Worm (Caenorhabditis elegans) whole organism, young adult: ENCODE data around the gene C27F2.7.

Experiments used
- B0336.3 ChIP-seq: fragments of 200-800 bp; sonication (Bioruptor generic); IDR thresholded peaks from 2 replicates; pipeline ENCODE4 v1.3.6; 2022; ENCODE audit warnings: missing genetic modification characterization, missing compliant biosample characterization
- D2030.7 ChIP-seq: fragments of 200-800 bp; sonication (Bioruptor generic); IDR thresholded peaks from 2 replicates; pipeline ENCODE4 v1.3.6; 2022; ENCODE audit warnings: missing genetic modification reagents, missing genetic modification characterization, missing compliant biosample characterization
- F33H1.4 ChIP-seq: fragments of 200-800 bp; sonication (Bioruptor generic); IDR thresholded peaks from 2 replicates; pipeline ENCODE4 v1.3.6; 2022; ENCODE audit warnings: missing genetic modification reagents, missing genetic modification characterization, missing compliant biosample characterization
- F49E8.2 ChIP-seq: sonication (generic microtip); optimal IDR thresholded peaks from 3 replicates; lab custom pipeline; 2017; ENCODE audit warnings: missing genetic modification characterization, mild to moderate bottlenecking, missing compliant biosample characterization, antibody characterized with exemption, moderate library complexity; ENCODE audit not compliant: insufficient read depth
- F57C9.4 ChIP-seq: sonication (generic microtip); optimal IDR thresholded peaks from 2 replicates; lab custom pipeline; 2017; ENCODE audit warnings: mild to moderate bottlenecking, missing genetic modification characterization, missing compliant biosample characterization
- K12H6.12 ChIP-seq: fragments of 200-800 bp; sonication (Bioruptor generic); optimal IDR thresholded peaks from 2 replicates; lab custom pipeline; 2018; ENCODE audit warnings: mild to moderate bottlenecking, missing genetic modification characterization, missing compliant biosample characterization
- T07F8.4 ChIP-seq: sonication (generic microtip); optimal IDR thresholded peaks from 2 replicates; lab custom pipeline; 2016; ENCODE audit warnings: mild to moderate bottlenecking, missing genetic modification characterization, moderate library complexity, missing compliant biosample characterization
- T26A5.8 ChIP-seq: sonication (generic microtip); optimal IDR thresholded peaks from 2 replicates; lab custom pipeline; 2016; ENCODE audit warnings: missing genetic modification characterization, missing compliant biosample characterization
- ZK185.1 ChIP-seq: sonication (generic microtip); optimal IDR thresholded peaks from 2 replicates; lab custom pipeline; 2016; ENCODE audit warnings: mild to moderate bottlenecking, missing genetic modification characterization, missing compliant biosample characterization; ENCODE audit not compliant: poor library complexity, severe bottlenecking
- ama-1 ChIP-seq, 3 experiments: fragments of 150-350 bp in 1 of 3; sonication (generic microtip) in 2 of 3; optimal IDR thresholded peaks; 2 replicates each; lab custom pipeline; 2014 to 2018; ENCODE audit warnings: missing biosample characterization in 2 of 3, missing genetic modification characterization in 2 of 3, missing genetic modification reagents in 2 of 3
- bed-1 ChIP-seq: fragments of 200-800 bp; sonication (Bioruptor generic); IDR thresholded peaks from 2 replicates; pipeline ENCODE4 v1.3.6; 2022; ENCODE audit warnings: missing genetic modification reagents, missing genetic modification characterization, missing compliant biosample characterization
- bed-2 ChIP-seq: fragments of 200-800 bp; sonication (Bioruptor generic); IDR thresholded peaks from 2 replicates; pipeline ENCODE4 v1.3.6; 2022; ENCODE audit warnings: missing genetic modification reagents, missing genetic modification characterization, missing compliant biosample characterization
- cebp-2 ChIP-seq: fragments of 200-800 bp; sonication (Bioruptor generic); IDR thresholded peaks from 2 replicates; pipeline ENCODE4 v1.3.6; 2022; ENCODE audit warnings: missing genetic modification characterization, missing compliant biosample characterization
- ceh-100 ChIP-seq: fragments of 200-800 bp; sonication (Bioruptor generic); IDR thresholded peaks from 2 replicates; pipeline ENCODE4 v1.3.6; 2022; ENCODE audit warnings: missing genetic modification reagents, missing genetic modification characterization, missing compliant biosample characterization
- ceh-40 ChIP-seq: fragments of 200-800 bp; sonication (Bioruptor generic); IDR thresholded peaks from 2 replicates; pipeline ENCODE4 v1.3.6; 2022; ENCODE audit warnings: missing genetic modification characterization, missing compliant biosample characterization
- ceh-58 ChIP-seq: fragments of 200-800 bp; sonication (Bioruptor generic); IDR thresholded peaks from 2 replicates; pipeline ENCODE4 v1.3.6; 2022; ENCODE audit warnings: missing genetic modification characterization, missing compliant biosample characterization
- ceh-79 ChIP-seq: sonication (generic microtip); optimal IDR thresholded peaks from 2 replicates; lab custom pipeline; 2017; ENCODE audit warnings: mild to moderate bottlenecking, missing genetic modification characterization, missing compliant biosample characterization
- dpl-1 ChIP-seq: fragments of 150-350 bp; optimal IDR thresholded peaks from 2 replicates; lab custom pipeline; 2014; ENCODE audit warnings: missing biosample characterization, missing genetic modification reagents, missing genetic modification characterization
- ekl-4 ChIP-seq: fragments of 200-800 bp; sonication (Bioruptor generic); IDR thresholded peaks from 2 replicates; pipeline ENCODE4 v1.3.6; 2022; ENCODE audit warnings: missing genetic modification reagents, missing genetic modification characterization, missing compliant biosample characterization
- hsf-1 ChIP-seq: fragments of 200-800 bp; sonication (Bioruptor generic); IDR thresholded peaks from 2 replicates; pipeline ENCODE4 v1.3.6; 2022; ENCODE audit warnings: missing genetic modification reagents, missing genetic modification characterization, missing compliant biosample characterization
- lin-40 ChIP-seq: sonication (generic microtip); optimal IDR thresholded peaks from 2 replicates; lab custom pipeline; 2016; ENCODE audit warnings: missing genetic modification characterization, mild to moderate bottlenecking, missing compliant biosample characterization, missing genotype, missing genetic modification reagents
- lir-1 ChIP-seq: fragments of 200-800 bp; sonication (Bioruptor generic); conservative IDR thresholded peaks from 2 replicates; pipeline ENCODE4 v1.3.6; 2022; ENCODE audit warnings: missing genetic modification reagents, missing genetic modification characterization, missing compliant biosample characterization
- lsl-1 ChIP-seq: fragments of 200-800 bp; sonication (Bioruptor generic); optimal IDR thresholded peaks from 2 replicates; lab custom pipeline; 2018; ENCODE audit warnings: mild to moderate bottlenecking, missing genetic modification characterization, moderate library complexity, missing compliant biosample characterization
- lsy-27 ChIP-seq: sonication (generic microtip); optimal IDR thresholded peaks from 2 replicates; lab custom pipeline; 2017; ENCODE audit warnings: missing genetic modification characterization, mild to moderate bottlenecking, missing compliant biosample characterization, antibody characterized with exemption, missing genotype, borderline replicate concordance; ENCODE audit not compliant: insufficient read depth
- madf-10 ChIP-seq: sonication (generic microtip); optimal IDR thresholded peaks from 2 replicates; lab custom pipeline; 2016; ENCODE audit warnings: mild to moderate bottlenecking, missing genetic modification characterization, missing compliant biosample characterization
- madf-3 ChIP-seq: fragments of 200-800 bp; sonication (Bioruptor generic); IDR thresholded peaks from 2 replicates; pipeline ENCODE4 v1.3.6; 2022; ENCODE audit warnings: missing genetic modification reagents, missing genetic modification characterization, missing compliant biosample characterization
- madf-6 ChIP-seq: fragments of 200-800 bp; sonication (Bioruptor generic); IDR thresholded peaks from 2 replicates; pipeline ENCODE4 v1.3.6; 2022; ENCODE audit warnings: missing genetic modification reagents, missing genetic modification characterization, missing compliant biosample characterization
- madf-8 ChIP-seq: fragments of 200-800 bp; sonication (Bioruptor generic); conservative IDR thresholded peaks from 2 replicates; pipeline ENCODE4 v1.3.6; 2022; ENCODE audit warnings: missing genetic modification reagents, missing genetic modification characterization, missing compliant biosample characterization
- nhr-90 ChIP-seq: sonication (generic microtip); optimal IDR thresholded peaks from 2 replicates; lab custom pipeline; 2016; ENCODE audit warnings: missing genotype, mild to moderate bottlenecking, missing genetic modification characterization, missing compliant biosample characterization
- pbrm-1 ChIP-seq: fragments of 200-800 bp; sonication (Bioruptor generic); IDR thresholded peaks from 2 replicates; pipeline ENCODE4 v1.3.6; 2022; ENCODE audit warnings: missing genetic modification reagents, missing genetic modification characterization, missing compliant biosample characterization
- rpc-1 ChIP-seq, 2 experiments: fragments of 150-350 bp in 1 of 2; sonication (generic microtip) in 1 of 2; optimal IDR thresholded peaks; 2 replicates each; lab custom pipeline; 2014 to 2018; ENCODE audit warnings: missing biosample characterization in 1 of 2, missing genetic modification characterization in 1 of 2, missing genetic modification reagents in 1 of 2, missing genotype in 1 of 2
- sea-2 ChIP-seq: fragments of 200-800 bp; sonication (Bioruptor generic); IDR thresholded peaks from 2 replicates; pipeline ENCODE4 v1.3.6; 2022; ENCODE audit warnings: missing genetic modification characterization, missing compliant biosample characterization
- snpc-1.1 ChIP-seq: sonication (generic microtip); optimal IDR thresholded peaks from 2 replicates; lab custom pipeline; 2017; ENCODE audit warnings: missing genetic modification characterization, mild to moderate bottlenecking, missing compliant biosample characterization, antibody characterized with exemption, moderate library complexity, missing genotype, missing genetic modification reagents; ENCODE audit not compliant: insufficient read depth
- snpc-4 ChIP-seq, 5 experiments: fragments of 150-350 bp in 1 of 5; sonication (generic microtip) in 4 of 5; optimal IDR thresholded peaks; 2 replicates each; lab custom pipeline; 2014 to 2018; ENCODE audit warnings: missing genetic modification characterization in 5 of 5, missing biosample characterization in 3 of 5, antibody characterized with exemption in 2 of 5, mild to moderate bottlenecking in 2 of 5, missing compliant biosample characterization in 2 of 5, missing genotype in 2 of 5, moderate library complexity in 2 of 5, missing genetic modification reagents in 1 of 5
- somi-1 ChIP-seq: fragments of 200-800 bp; sonication (Bioruptor generic); optimal IDR thresholded peaks from 2 replicates; lab custom pipeline; 2018; ENCODE audit warnings: mild to moderate bottlenecking, missing genetic modification characterization, missing compliant biosample characterization
- tbx-9 ChIP-seq: sonication (generic microtip); optimal IDR thresholded peaks from 2 replicates; lab custom pipeline; 2016; ENCODE audit warnings: borderline replicate concordance, missing genetic modification characterization, inconsistent platforms, missing compliant biosample characterization
- unc-62 ChIP-seq: fragments of 150-350 bp; optimal IDR thresholded peaks from 2 replicates; lab custom pipeline; 2014; ENCODE audit warnings: missing biosample characterization, missing genetic modification reagents, missing genetic modification characterization
- ztf-22 ChIP-seq: fragments of 200-800 bp; sonication (Bioruptor generic); optimal IDR thresholded peaks from 2 replicates; lab custom pipeline; 2018; ENCODE audit warnings: mild to moderate bottlenecking, missing genetic modification characterization, moderate library complexity, missing compliant biosample characterization
- ztf-3 ChIP-seq: fragments of 200-800 bp; sonication (Bioruptor generic); optimal IDR thresholded peaks from 2 replicates; lab custom pipeline; 2018; ENCODE audit warnings: mild to moderate bottlenecking, missing genetic modification characterization, missing compliant biosample characterization

C27F2.7 gene

DNA sequence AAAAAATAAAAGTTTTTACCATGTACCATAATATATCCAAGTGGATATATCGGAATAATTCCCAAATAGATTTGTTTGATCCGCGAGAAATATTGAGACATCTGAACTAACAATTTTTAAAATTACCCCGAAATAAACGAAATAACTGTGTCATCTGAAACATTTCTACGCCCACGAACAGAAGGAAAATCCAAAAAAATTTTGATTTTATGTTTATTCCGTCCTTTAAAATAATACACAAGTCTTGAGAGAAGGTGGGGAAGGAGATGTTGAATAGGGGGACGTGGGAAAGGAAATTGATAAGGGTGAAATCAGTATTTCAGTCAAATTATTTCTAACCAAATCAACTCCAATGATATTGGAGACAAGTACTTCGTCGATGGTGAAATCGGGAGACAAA lies 24.4 kb upstream of the C27F2.7 start, which contains the start of gene R144.11:
Gene R144.11 (minus strand): TSS at position 101 of the 400 bp plus-strand sequence.
- 0 out of 2 replicates have a peak, but pooled peaks have one; percentile 30 for TF ChIP-seq bed-1 (GFP tag; lab: Robert Waterston, UW)
- TF ChIP-seq lin-40 (tag; lab: Kevin White, UChicago) = no peak
- 0 out of 2 replicates have a peak, but pooled peaks have one; percentile 7 for TF ChIP-seq madf-6 (GFP tag; lab: Robert Waterston, UW)
- 0 out of 2 replicates have a peak, but pooled peaks have one; percentile 11 for TF ChIP-seq B0336.3
- no peak for TF ChIP-seq snpc-4 (GFP tag; optimal IDR thresholded peaks at IDR 0.05; lab: Kevin White, UChicago)
- TF ChIP-seq snpc-4 (tag; optimal IDR thresholded peaks at IDR 0.05; lab: Kevin White, UChicago) = no peak
- TF ChIP-seq, all 124 proteins: peak for 3

DNA sequence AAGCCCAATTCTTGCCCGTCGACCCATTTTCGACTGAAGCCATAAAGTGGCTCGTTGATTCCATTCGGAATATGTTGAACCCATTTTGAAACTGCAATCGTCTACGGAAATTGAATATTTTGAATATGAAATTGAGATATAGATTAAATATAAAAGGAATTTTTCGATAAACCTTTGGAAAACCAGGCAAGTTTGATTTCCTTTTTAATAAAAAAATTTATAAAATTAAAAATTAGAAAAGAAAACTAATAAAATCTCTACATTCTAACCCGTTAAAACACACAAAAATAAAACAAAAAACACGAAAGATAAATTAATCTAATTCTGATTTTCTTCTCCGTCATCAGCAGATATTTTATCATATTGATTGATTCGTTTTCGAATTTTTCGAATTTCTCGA lies 22.6 kb upstream of the C27F2.7 start, which contains the start of gene R144.12:
Gene R144.12 (minus strand): TSS at position 101 of the 400 bp plus-strand sequence.
- TF ChIP-seq ceh-40 (GFP tag; lab: Robert Waterston, UW) (no peak), ZK185.1 (no peak)
- TF ChIP-seq, all 124 proteins: peak for 0

- TF ChIP-seq somi-1 (GFP tag; lab: Kevin White, UChicago) (no peak), nhr-90 (no peak), T26A5.8 (tag; lab: Kevin White, UChicago) (no peak), tbx-9 (tag; lab: Kevin White, UChicago) (no peak), bed-1 (GFP tag; lab: Robert Waterston, UW) (no peak), cebp-2 (GFP tag; lab: Robert Waterston, UW) (no peak), ztf-3 (GFP tag; lab: Kevin White, UChicago) (no peak), ztf-22 (no peak), F49E8.2 (tag; lab: Kevin White, UChicago) (no peak), ekl-4 (GFP tag; lab: Robert Waterston, UW) (no peak)
- TF ChIP-seq, all 124 proteins: peak for 0
These were observed 20.3 kb upstream of the C27F2.7 start, which contains the start of gene R144.6 for ce11 chrIII:5004621-5005020. R144.6 (minus strand) TSS chrIII:5004721.

ce11 chrIII:5002231-5002630 lies 17.9 kb upstream of the C27F2.7 start, which contains the start of gene R144.10:
R144.10 (minus strand) TSS chrIII:5002331.
- TF ChIP-seq F33H1.4 (GFP tag; lab: Robert Waterston, UW) = peak; percentile 50
- no peak for TF ChIP-seq sea-2
- TF ChIP-seq lsl-1 (GFP tag; lab: Kevin White, UChicago) = peak; percentile 49

DNA sequence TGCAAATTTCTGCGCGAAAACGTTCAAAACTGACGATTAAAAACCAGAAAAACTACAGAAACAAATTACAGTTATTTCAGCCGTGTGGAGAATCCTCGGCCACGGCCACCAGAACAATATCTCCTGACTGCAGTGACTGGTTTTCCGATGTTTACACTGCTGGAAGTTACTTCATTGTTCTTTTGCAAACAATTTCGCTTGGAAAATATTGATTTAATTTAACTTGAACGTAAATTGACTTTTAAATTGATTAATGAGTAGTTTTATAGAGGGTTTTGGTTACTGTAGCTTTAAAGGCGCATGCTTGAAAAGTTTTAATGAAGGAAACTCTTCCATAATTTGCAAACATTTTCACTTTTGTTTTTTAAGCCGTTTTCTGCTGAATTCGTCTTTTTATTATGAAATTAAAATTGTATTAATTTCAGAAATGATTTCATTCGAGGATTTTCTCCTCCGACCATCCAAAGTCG lies 14.7 kb upstream of the C27F2.7 start, which contains the start of gene smcr-8:
Gene smcr-8 (plus strand): TSS at position 420 of the 470 bp plus-strand sequence.
- TF ChIP-seq rpc-1 (optimal IDR thresholded peaks at IDR 0.05; lab: Kevin White, UChicago) (no peak), rpc-1 (tag; optimal IDR thresholded peaks at IDR 0.05; lab: Kevin White, UChicago) (no peak), madf-10 (tag; lab: Kevin White, UChicago) (no peak), dpl-1 (no peak), hsf-1 (GFP tag; lab: Robert Waterston, UW) (no peak), snpc-1.1 (tag; lab: Kevin White, UChicago) (no peak), T07F8.4 (no peak), madf-8 (GFP tag; lab: Robert Waterston, UW) (peak; percentile 69), D2030.7 (GFP tag; lab: Robert Waterston, UW) (peak; percentile 68), unc-62 (no peak), bed-2 (GFP tag; lab: Robert Waterston, UW) (peak; percentile 70), pbrm-1 (GFP tag; lab: Robert Waterston, UW) (no peak), ceh-58 (GFP tag; lab: Robert Waterston, UW) (no peak), F57C9.4 (tag; lab: Kevin White, UChicago) (no peak), lsy-27 (tag; lab: Kevin White, UChicago) (no peak), madf-3 (GFP tag; lab: Robert Waterston, UW) (no peak), ZK185.1 (no peak), lir-1 (0 out of 2 replicates have a peak, but pooled peaks have one; percentile 11), ceh-79 (tag; lab: Kevin White, UChicago) (no peak), K12H6.12 (no peak), ama-1 (optimal IDR thresholded peaks at IDR 0.05; lab: Kevin White, UChicago) (no peak), ama-1 (GFP tag; optimal IDR thresholded peaks at IDR 0.05; lab: Kevin White, UChicago) (no peak), ceh-100 (GFP tag; lab: Robert Waterston, UW) (no peak), madf-6 (GFP tag; lab: Robert Waterston, UW) (peak; percentile 82)
